Fruit fly (Drosophila melanogaster): ENCODE measurements around the gene CG16956.
A peak's percentile ranks its signal among the peaks of the same experiment; 100 is the strongest.

DNA sequence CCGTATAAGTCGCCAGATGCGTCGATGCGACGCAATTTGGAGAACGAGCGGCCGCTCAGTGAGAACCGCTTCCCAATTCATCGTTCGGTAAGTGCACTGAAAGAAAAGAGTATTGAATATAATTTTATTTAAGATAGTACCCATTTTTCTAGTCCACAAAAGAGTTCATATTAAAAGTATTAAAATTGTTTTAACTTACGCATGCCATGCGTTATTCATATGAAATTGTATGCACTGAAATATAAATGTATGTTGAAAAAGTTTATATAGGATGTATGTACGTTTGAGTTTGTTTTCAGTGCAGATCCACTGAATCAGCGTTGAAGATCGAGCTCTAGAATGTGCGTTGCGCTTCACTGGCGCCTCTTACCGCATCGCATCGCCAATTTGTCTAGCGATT lies 14.8 kb downstream of the CG16956 start:
- TF ChIP-seq Pif1B (GFP tag; optimal IDR thresholded peaks at IDR 0.05) (no peak), Pif1A (GFP tag; optimal IDR thresholded peaks at IDR 0.05) (peak; percentile 27)
